Fruit fly (Drosophila melanogaster) whole organism, embryonic: ENCODE results near the gene e.

Experiments
- Awh ChIP-seq: fragments of 200-800 bp; sonication (Bioruptor generic); IDR thresholded peaks from 2 replicates; pipeline ENCODE4, ENCODE4 v1.3.6; 2022; ENCODE audit warnings: missing biosample characterization, missing genetic modification characterization
- Blimp-1 ChIP-seq: fragments of 200-800 bp; sonication (Bioruptor generic); optimal IDR thresholded peaks from 3 replicates; lab custom pipeline; 2018; ENCODE audit warnings: missing biosample characterization, missing genetic modification characterization, mild to moderate bottlenecking, moderate library complexity, missing genetic modification reagents
- C15 ChIP-seq: fragments of 200-800 bp; sonication (Bioruptor generic); IDR thresholded peaks from 3 replicates; pipeline ENCODE4 v1.3.6; 2022; ENCODE audit warnings: missing biosample characterization, missing genetic modification characterization
- CG11504 ChIP-seq: fragments of 200-800 bp; sonication (Bioruptor generic); optimal IDR thresholded peaks from 3 replicates; lab custom pipeline; 2019; ENCODE audit warnings: missing biosample characterization, mild to moderate bottlenecking, missing genetic modification characterization, moderate library complexity
- CG12071 ChIP-seq: fragments of 200-800 bp; sonication (Bioruptor generic); optimal IDR thresholded peaks from 3 replicates; lab custom pipeline; 2018; ENCODE audit warnings: missing biosample characterization, mild to moderate bottlenecking, missing genetic modification characterization
- CG12219 ChIP-seq: fragments of 200-800 bp; sonication (Bioruptor generic); optimal IDR thresholded peaks from 3 replicates; lab custom pipeline; 2018; ENCODE audit warnings: missing biosample characterization, mild to moderate bottlenecking, missing genetic modification characterization
- CG14667 ChIP-seq: fragments of 200-800 bp; sonication (Bioruptor generic); IDR thresholded peaks from 2 replicates; pipeline ENCODE4 v1.3.6; 2022; ENCODE audit warnings: missing biosample characterization, missing genetic modification characterization
- CG16863 ChIP-seq: fragments of 200-800 bp; sonication (Bioruptor generic); optimal IDR thresholded peaks from 3 replicates; lab custom pipeline; 2016; ENCODE audit warnings: missing biosample characterization, missing genetic modification characterization
- CG18262 ChIP-seq: fragments of 200-800 bp; optimal IDR thresholded peaks from 3 replicates; lab custom pipeline; 2019; ENCODE audit warnings: missing biosample characterization, mild to moderate bottlenecking, missing genetic modification characterization, moderate library complexity
- CG2116 ChIP-seq: fragments of 200-800 bp; sonication (Bioruptor generic); optimal IDR thresholded peaks from 3 replicates; lab custom pipeline; 2018; ENCODE audit warnings: missing biosample characterization, mild to moderate bottlenecking, missing genetic modification characterization
- CG2129 ChIP-seq: fragments of 200-800 bp; sonication (Bioruptor generic); IDR thresholded peaks from 2 replicates; pipeline ENCODE4 v1.3.6; 2022; ENCODE audit warnings: missing biosample characterization, missing genetic modification characterization; ENCODE audit not compliant: partially characterized antibody
- CG4617 ChIP-seq: fragments of 200-800 bp; sonication (Bioruptor generic); optimal IDR thresholded peaks from 3 replicates; lab custom pipeline; 2016; ENCODE audit warnings: missing biosample characterization, missing genetic modification characterization, borderline replicate concordance
- CG7963 ChIP-seq: fragments of 200-800 bp; sonication (Bioruptor generic); IDR thresholded peaks from 3 replicates; pipeline ENCODE4 v1.3.6; 2022; ENCODE audit warnings: missing biosample characterization, missing genetic modification characterization; ENCODE audit not compliant: partially characterized antibody
- CG8359 ChIP-seq: fragments of 200-800 bp; sonication (Bioruptor generic); optimal IDR thresholded peaks from 2 replicates; lab custom pipeline; 2017; ENCODE audit warnings: missing biosample characterization, mild to moderate bottlenecking, missing genetic modification characterization, borderline replicate concordance
- CG8944 ChIP-seq: fragments of 200-800 bp; sonication (Bioruptor generic); optimal IDR thresholded peaks from 3 replicates; lab custom pipeline; 2016; ENCODE audit warnings: missing biosample characterization, missing genetic modification characterization
- D19B ChIP-seq: fragments of 200-800 bp; sonication (Bioruptor generic); optimal IDR thresholded peaks from 2 replicates; lab custom pipeline; 2017; ENCODE audit warnings: missing biosample characterization, mild to moderate bottlenecking, missing genetic modification characterization
- Deaf1 ChIP-seq: fragments of 200-800 bp; optimal IDR thresholded peaks from 3 replicates; lab custom pipeline; 2019; ENCODE audit warnings: missing biosample characterization, mild to moderate bottlenecking, missing genetic modification characterization, moderate library complexity
- Elba2 ChIP-seq: fragments of 200-800 bp; sonication (Bioruptor generic); optimal IDR thresholded peaks from 3 replicates; lab custom pipeline; 2016; ENCODE audit warnings: missing biosample characterization, missing genetic modification characterization
- Fer2 ChIP-seq: fragments of 200-800 bp; sonication (Bioruptor generic); optimal IDR thresholded peaks from 2 replicates; lab custom pipeline; 2018; ENCODE audit warnings: missing biosample characterization, mild to moderate bottlenecking, missing genetic modification characterization, moderate library complexity
- GATAe ChIP-seq: fragments of 200-800 bp; sonication (Bioruptor generic); conservative IDR thresholded peaks from 2 replicates; pipeline ENCODE4 v1.3.6; 2022; ENCODE audit warnings: missing biosample characterization, missing genetic modification characterization
- Gsc ChIP-seq: fragments of 200-800 bp; sonication (Bioruptor generic); IDR thresholded peaks from 2 replicates; pipeline ENCODE4 v1.3.6; 2022; ENCODE audit warnings: missing biosample characterization, missing genetic modification characterization
- HLH3B ChIP-seq: fragments of 200-800 bp; sonication (Bioruptor generic); IDR thresholded peaks from 2 replicates; pipeline ENCODE4 v1.3.6; 2022; ENCODE audit warnings: missing biosample characterization, missing genetic modification characterization
- HLH4C ChIP-seq: fragments of 200-800 bp; sonication (Bioruptor generic); IDR thresholded peaks from 3 replicates; pipeline ENCODE4 v1.3.6; 2022; ENCODE audit warnings: missing biosample characterization, missing genetic modification characterization; ENCODE audit not compliant: partially characterized antibody
- HLH54F ChIP-seq: fragments of 200-800 bp; sonication (Bioruptor generic); optimal IDR thresholded peaks from 3 replicates; lab custom pipeline; 2016; ENCODE audit warnings: missing biosample characterization, missing genetic modification characterization
- Hey ChIP-seq: fragments of 200-800 bp; sonication (Bioruptor generic); optimal IDR thresholded peaks from 3 replicates; lab custom pipeline; 2018; ENCODE audit warnings: missing biosample characterization, mild to moderate bottlenecking, missing genetic modification characterization
- Hr51 ChIP-seq, 2 experiments: fragments of 200-800 bp; sonication (Bioruptor generic); optimal IDR thresholded peaks; 2 replicates in 1 of 2; 3 replicates in 1 of 2; lab custom pipeline; 2016 to 2018; ENCODE audit warnings: missing biosample characterization in 2 of 2, missing genetic modification characterization in 2 of 2, mild to moderate bottlenecking in 1 of 2, moderate library complexity in 1 of 2
- Med ChIP-seq: fragments of 200-800 bp; sonication (Bioruptor generic); peaks from one replicate; lab custom pipeline; 2016; ENCODE audit warnings: missing biosample characterization, missing genetic modification characterization, mild to moderate bottlenecking, inconsistent platforms, moderate library complexity
- Six4 ChIP-seq: fragments of 200-800 bp; sonication (Bioruptor generic); optimal IDR thresholded peaks from 2 replicates; lab custom pipeline; 2016; ENCODE audit warnings: missing biosample characterization, missing genetic modification characterization
- TFAM ChIP-seq: fragments of 200-800 bp; sonication (Bioruptor generic); optimal IDR thresholded peaks from 2 replicates; lab custom pipeline; 2017; ENCODE audit warnings: missing biosample characterization, missing genetic modification characterization, inconsistent platforms
- Xrp1 ChIP-seq: fragments of 200-800 bp; sonication (Bioruptor generic); IDR thresholded peaks from 2 replicates; pipeline ENCODE4 v1.3.6; 2022; ENCODE audit warnings: missing biosample characterization, missing genetic modification characterization
- ab ChIP-seq: fragments of 200-800 bp; sonication (Bioruptor generic); optimal IDR thresholded peaks from 2 replicates; lab custom pipeline; 2016; ENCODE audit warnings: missing biosample characterization, missing genetic modification characterization
- ac ChIP-seq: fragments of 200-800 bp; sonication (Bioruptor generic); optimal IDR thresholded peaks from 3 replicates; lab custom pipeline; 2017; ENCODE audit warnings: missing biosample characterization, mild to moderate bottlenecking, missing genetic modification characterization
- ara ChIP-seq: fragments of 200-800 bp; sonication (Bioruptor generic); IDR thresholded peaks from 2 replicates; pipeline ENCODE4 v1.3.6; 2022; ENCODE audit warnings: missing biosample characterization, missing genetic modification characterization
- chinmo ChIP-seq: fragments of 200-800 bp; sonication (Bioruptor generic); IDR thresholded peaks from 4 replicates; pipeline ENCODE4 v1.3.6; 2022; ENCODE audit warnings: missing biosample characterization, missing genetic modification characterization; ENCODE audit not compliant: partially characterized antibody
- corto ChIP-seq: fragments of 200-800 bp; sonication (Bioruptor generic); optimal IDR thresholded peaks from 2 replicates; lab custom pipeline; 2016; ENCODE audit warnings: missing biosample characterization, mild to moderate bottlenecking, missing genetic modification characterization, moderate library complexity
- da ChIP-seq: fragments of 200-800 bp; sonication (Bioruptor generic); optimal IDR thresholded peaks from 2 replicates; lab custom pipeline; 2016; ENCODE audit warnings: missing biosample characterization, missing genetic modification characterization
- danr ChIP-seq: fragments of 200-800 bp; sonication (Bioruptor generic); IDR thresholded peaks from 2 replicates; pipeline ENCODE4 v1.3.6; 2022; ENCODE audit warnings: missing biosample characterization, missing genetic modification characterization
- esg ChIP-seq: fragments of 200-800 bp; sonication (Bioruptor generic); conservative IDR thresholded peaks from 2 replicates; pipeline ENCODE4 v1.3.6; 2022; ENCODE audit warnings: missing biosample characterization, missing genetic modification characterization
- fd3F ChIP-seq: fragments of 200-800 bp; sonication (Bioruptor generic); optimal IDR thresholded peaks from 2 replicates; lab custom pipeline; 2018; ENCODE audit warnings: missing biosample characterization, mild to moderate bottlenecking, missing genetic modification characterization, moderate library complexity
- gce ChIP-seq: fragments of 200-800 bp; sonication (Bioruptor generic); IDR thresholded peaks from 3 replicates; pipeline ENCODE4 v1.3.6; 2022; ENCODE audit warnings: missing biosample characterization, missing genetic modification characterization
- klu ChIP-seq: fragments of 200-800 bp; sonication (Bioruptor generic); IDR thresholded peaks from 2 replicates; pipeline ENCODE4 v1.3.6; 2022; ENCODE audit warnings: missing biosample characterization, missing genetic modification characterization
- knrl ChIP-seq: fragments of 200-800 bp; sonication (Bioruptor generic); IDR thresholded peaks from 3 replicates; pipeline ENCODE4 v1.3.6; 2022; ENCODE audit warnings: missing biosample characterization, missing genetic modification characterization; ENCODE audit not compliant: partially characterized antibody
- nau ChIP-seq: fragments of 200-800 bp; sonication (Bioruptor generic); optimal IDR thresholded peaks from 3 replicates; lab custom pipeline; 2017; ENCODE audit warnings: missing biosample characterization, mild to moderate bottlenecking, missing genetic modification characterization, missing genetic modification reagents
- oc ChIP-seq: fragments of 200-800 bp; sonication (Bioruptor generic); optimal IDR thresholded peaks from 2 replicates; lab custom pipeline; 2018; ENCODE audit warnings: missing biosample characterization, mild to moderate bottlenecking, missing genetic modification characterization, moderate library complexity
- scrt ChIP-seq: fragments of 200-800 bp; sonication (Bioruptor generic); optimal IDR thresholded peaks from 2 replicates; lab custom pipeline; 2018; ENCODE audit warnings: missing biosample characterization, mild to moderate bottlenecking, missing genetic modification characterization, moderate library complexity
- slou ChIP-seq: fragments of 200-800 bp; sonication (Bioruptor generic); optimal IDR thresholded peaks from 3 replicates; lab custom pipeline; 2016; ENCODE audit warnings: missing biosample characterization, missing genetic modification characterization
- tx ChIP-seq: fragments of 200-800 bp; sonication (Bioruptor generic); optimal IDR thresholded peaks from 2 replicates; lab custom pipeline; 2016; ENCODE audit warnings: missing biosample characterization, missing genetic modification characterization
- vvl ChIP-seq: fragments of 200-800 bp; sonication (Bioruptor generic); IDR thresholded peaks from 2 replicates; pipeline ENCODE4 v1.3.6; 2022; ENCODE audit warnings: missing biosample characterization, missing genetic modification characterization
- wek ChIP-seq: fragments of 200-800 bp; sonication (Bioruptor generic); optimal IDR thresholded peaks from 3 replicates; lab custom pipeline; 2018; ENCODE audit warnings: missing biosample characterization, mild to moderate bottlenecking, missing genetic modification characterization, moderate library complexity

The e gene

dm6 chr3R:21204500-21205167 is 32.3 kb downstream of the e start (continued):
- TF ChIP-seq GATAe (no peak; the same call in 1 of the 2 replicates), Blimp-1 (GFP tag; lab: Kevin White, UChicago) (peak; percentile 91), HLH4C (GFP tag; lab: Robert Waterston, UW) (no peak), fd3F (GFP tag; lab: Kevin White, UChicago) (peak; percentile 58), scrt (GFP tag; lab: Kevin White, UChicago) (peak; percentile 79), CG12071 (GFP tag; lab: Kevin White, UChicago) (peak; percentile 62), Hr51 (GFP tag; optimal IDR thresholded peaks at IDR 0.05; lab: Kevin White, UChicago) (peak; percentile 58 to 90), da (GFP tag; lab: Kevin White, UChicago) (peak; percentile 66), Six4 (GFP tag; lab: Kevin White, UChicago) (peak; percentile 61), HLH54F (GFP tag; lab: Kevin White, UChicago) (peak; percentile 48), CG14667 (GFP tag; lab: Robert Waterston, UW) (peak; percentile 51; the same call in 1 of the 2 replicates), CG11504 (tag; lab: Kevin White, UChicago) (peak; percentile 92), CG16863 (GFP tag; lab: Kevin White, UChicago) (peak; percentile 87), TFAM (GFP tag; lab: Kevin White, UChicago) (no peak), chinmo (GFP tag; lab: Robert Waterston, UW) (peak; percentile 93; the same call in 2 of the 4 replicates), CG7963 (no peak), Gsc (GFP tag; lab: Robert Waterston, UW) (0 out of 2 replicates have a peak, but pooled peaks have one; percentile 35), Deaf1 (peak; percentile 61), C15 (no peak), CG18262 (tag; lab: Kevin White, UChicago) (peak; percentile 94), Elba2 (GFP tag; lab: Kevin White, UChicago) (no peak), ab (GFP tag; lab: Kevin White, UChicago) (peak; percentile 52), tx (GFP tag; lab: Kevin White, UChicago) (peak; percentile 78), HLH3B (GFP tag; lab: Robert Waterston, UW) (peak; percentile 85), klu (no peak), slou (GFP tag; lab: Kevin White, UChicago) (peak; percentile 33), wek (GFP tag; lab: Kevin White, UChicago) (peak; percentile 70), Awh (GFP tag; lab: Robert Waterston, UW) (peak; percentile 68), CG12219 (GFP tag; lab: Kevin White, UChicago) (peak; percentile 89), ac (GFP tag; lab: Kevin White, UChicago) (peak; percentile 22), ara (GFP tag; lab: Robert Waterston, UW) (peak; percentile 80), gce (GFP tag; lab: Robert Waterston, UW) (no peak), D19B (GFP tag; lab: Kevin White, UChicago) (peak; percentile 82), nau (GFP tag; lab: Kevin White, UChicago) (peak; percentile 90), CG4617 (peak; percentile 29), CG2129 (no peak), esg (GFP tag; lab: Robert Waterston, UW) (peak; percentile 60), knrl (GFP tag; lab: Robert Waterston, UW) (no peak), vvl (GFP tag; lab: Robert Waterston, UW) (peak; percentile 70), oc (tag; lab: Kevin White, UChicago) (peak; percentile 86), Hey (tag; lab: Kevin White, UChicago) (no peak), Xrp1 (GFP tag; lab: Robert Waterston, UW) (peak; percentile 77), danr (peak; percentile 69), CG8944 (GFP tag; lab: Kevin White, UChicago) (peak; percentile 67), CG8359 (GFP tag; lab: Kevin White, UChicago) (peak; percentile 71), Fer2 (tag; lab: Kevin White, UChicago) (peak; percentile 12), CG2116 (GFP tag; lab: Kevin White, UChicago) (peak; percentile 51), corto (no peak), Med (GFP tag; lab: Kevin White, UChicago) (peak; percentile 93)
